Comparison of ENCODE assay signal across 1 fruit fly cellular context in the genomic region with DNA sequence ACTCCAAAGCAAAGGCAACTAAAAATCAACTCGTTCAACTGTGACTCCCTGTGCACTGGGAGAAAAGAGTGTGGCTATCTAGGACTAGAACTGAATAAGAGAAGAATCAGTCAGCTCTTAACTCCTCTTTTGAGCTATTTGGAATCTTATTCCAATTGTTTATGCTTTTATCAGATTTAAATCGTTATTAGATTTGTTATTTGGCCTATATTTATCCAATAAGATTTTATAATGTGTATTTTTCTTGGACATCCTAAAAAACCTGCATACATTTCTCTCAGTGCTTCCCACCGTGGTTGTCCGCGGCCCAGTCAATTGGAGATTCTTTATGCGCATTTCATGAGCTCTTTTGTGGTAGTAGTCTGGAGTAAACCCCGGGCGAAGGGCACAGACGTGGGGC.
TF ChIP-seq lines count a peak whose summit lies in the region.

No protein-coding gene starts in this region.

TF ChIP-seq in whole organism, embryonic, 481 proteins besides CTCF, POLR2A, EP300 and RAD21 (continued from another document):
- peak; percentile 36; the same call in 1 of the 2 replicates for TF ChIP-seq CG3847 (GFP tag; IDR thresholded peaks at IDR 0.05; lab: Robert Waterston, UW)
- no peak for TF ChIP-seq danr (GFP tag; IDR thresholded peaks at IDR 0.05; lab: Robert Waterston, UW)
- peak; percentile 49; the same call in 1 of the 2 replicates for TF ChIP-seq wdn (GFP tag; IDR thresholded peaks at IDR 0.05; lab: Robert Waterston, UW)
- TF ChIP-seq Oaz (GFP tag; IDR thresholded peaks at IDR 0.05; lab: Robert Waterston, UW): no peak; the same call in 1 of the 2 replicates
- no peak; the same call in 1 of the 2 replicates for TF ChIP-seq bowl (GFP tag; IDR thresholded peaks at IDR 0.05; lab: Robert Waterston, UW)
- TF ChIP-seq NC2β (GFP tag; optimal IDR thresholded peaks at IDR 0.05; lab: Kevin White, UChicago): peak; percentile 31
- TF ChIP-seq ken (GFP tag; IDR thresholded peaks at IDR 0.05; lab: Robert Waterston, UW): no peak
- TF ChIP-seq grn (GFP tag; optimal IDR thresholded peaks at IDR 0.05; lab: Kevin White, UChicago): no peak
- TF ChIP-seq Opbp (GFP tag; IDR thresholded peaks at IDR 0.05; lab: Robert Waterston, UW; ENCODE audit: partially characterized antibody): no peak
- peak; percentile 53 for TF ChIP-seq ssp (GFP tag; IDR thresholded peaks at IDR 0.05; lab: Robert Waterston, UW)
- peak; percentile 13 for TF ChIP-seq Dek (tag; optimal IDR thresholded peaks at IDR 0.05; lab: Kevin White, UChicago)
- TF ChIP-seq gem (tag; optimal IDR thresholded peaks at IDR 0.05; lab: Kevin White, UChicago): no peak
- TF ChIP-seq Adf1 (GFP tag; IDR thresholded peaks at IDR 0.05; lab: Robert Waterston, UW): no peak
- no peak for TF ChIP-seq prd (optimal IDR thresholded peaks at IDR 0.05; lab: Kevin White, UChicago)
- peak; percentile 79 for TF ChIP-seq prd (GFP tag; IDR thresholded peaks at IDR 0.05; lab: Robert Waterston, UW)
- TF ChIP-seq Spps (tag; optimal IDR thresholded peaks at IDR 0.05; lab: Kevin White, UChicago): peak; percentile 51
- TF ChIP-seq ewg (GFP tag; optimal IDR thresholded peaks at IDR 0.05; lab: Kevin White, UChicago): peak; percentile 33
- 0 out of 2 replicates have a peak, but pooled peaks have one; percentile 21 for TF ChIP-seq ttk (GFP tag; IDR thresholded peaks at IDR 0.05; lab: Robert Waterston, UW)
- peak; percentile 69 for TF ChIP-seq CG10209 (GFP tag; optimal IDR thresholded peaks at IDR 0.05; lab: Kevin White, UChicago)
- peak; percentile 76 for TF ChIP-seq lmd (GFP tag; IDR thresholded peaks at IDR 0.05; lab: Robert Waterston, UW)
- TF ChIP-seq lola (GFP tag; optimal IDR thresholded peaks at IDR 0.05; lab: Kevin White, UChicago): peak in 1 of 3 experiments; percentile 71
- peak; percentile 78 to 80 for TF ChIP-seq bsh (GFP tag; optimal IDR thresholded peaks at IDR 0.05; lab: Kevin White, UChicago)
- TF ChIP-seq pros (GFP tag; optimal IDR thresholded peaks at IDR 0.05; lab: Kevin White, UChicago): no peak
- TF ChIP-seq CG14050 (GFP tag; IDR thresholded peaks at IDR 0.05; lab: Robert Waterston, UW): no peak; the same call in 2 of the 3 replicates
- TF ChIP-seq CG4424 (GFP tag; optimal IDR thresholded peaks at IDR 0.05; lab: Kevin White, UChicago): peak; percentile 65
- no peak for TF ChIP-seq CG7271 (tag; optimal IDR thresholded peaks at IDR 0.05; lab: Kevin White, UChicago)
- no peak for TF ChIP-seq tna (GFP tag; IDR thresholded peaks at IDR 0.05; lab: Robert Waterston, UW; ENCODE audit: partially characterized antibody)
- TF ChIP-seq ac (GFP tag; optimal IDR thresholded peaks at IDR 0.05; lab: Kevin White, UChicago): no peak
- peak; percentile 24 for TF ChIP-seq scrt (GFP tag; optimal IDR thresholded peaks at IDR 0.05; lab: Kevin White, UChicago)
- peak; percentile 55 for TF ChIP-seq en (GFP tag; optimal IDR thresholded peaks at IDR 0.05; lab: Kevin White, UChicago)
- TF ChIP-seq PHDP (tag; optimal IDR thresholded peaks at IDR 0.05; lab: Kevin White, UChicago): peak; percentile 71
- no peak for TF ChIP-seq CG3995 (GFP tag; optimal IDR thresholded peaks at IDR 0.05; lab: Kevin White, UChicago)
- TF ChIP-seq CG13424 (tag; optimal IDR thresholded peaks at IDR 0.05; lab: Kevin White, UChicago): peak; percentile 67
- peak; percentile 24; the same call in 1 of the 2 replicates for TF ChIP-seq MBD-R2 (GFP tag; IDR thresholded peaks at IDR 0.05; lab: Robert Waterston, UW)
- no peak for TF ChIP-seq CG11560 (tag; IDR thresholded peaks at IDR 0.05; lab: Robert Waterston, UW)
- peak; percentile 37 for TF ChIP-seq CG6654 (GFP tag; optimal IDR thresholded peaks at IDR 0.05; lab: Kevin White, UChicago)
- TF ChIP-seq CG2120 (GFP tag; optimal IDR thresholded peaks at IDR 0.05; lab: Kevin White, UChicago): peak; percentile 72
- peak; percentile 51 for TF ChIP-seq CG12155 (GFP tag; optimal IDR thresholded peaks at IDR 0.05; lab: Kevin White, UChicago)
- TF ChIP-seq nmo (GFP tag; optimal IDR thresholded peaks at IDR 0.05; lab: Kevin White, UChicago): peak; percentile 76
- TF ChIP-seq Xrp1 (GFP tag; IDR thresholded peaks at IDR 0.05; lab: Robert Waterston, UW): peak; percentile 75
- TF ChIP-seq sob (GFP tag; IDR thresholded peaks at IDR 0.05; lab: Robert Waterston, UW): peak; percentile 72
- peak; percentile 10 for TF ChIP-seq CG4328 (GFP tag; optimal IDR thresholded peaks at IDR 0.05; lab: Kevin White, UChicago)
- peak; percentile 76 for TF ChIP-seq CoRest (tag; optimal IDR thresholded peaks at IDR 0.05; lab: Kevin White, UChicago)
